Worm (Caenorhabditis elegans) whole organism, young adult: ENCODE measurements around the gene zip-10.

ENCODE experiments used
- B0035.1 ChIP-seq: sonication (generic microtip); optimal IDR thresholded peaks from 2 replicates; lab custom pipeline; 2016; ENCODE audit warnings: missing genetic modification characterization, mild to moderate bottlenecking, missing compliant biosample characterization, missing genotype, missing genetic modification reagents
- C06A6.2 ChIP-seq: fragments of 200-800 bp; sonication (Bioruptor generic); conservative IDR thresholded peaks from 2 replicates; pipeline ENCODE4 v1.3.6; 2022; ENCODE audit warnings: missing genetic modification characterization, missing compliant biosample characterization
- C17E4.6 ChIP-seq: fragments of 200-800 bp; sonication (Bioruptor generic); IDR thresholded peaks from 2 replicates; pipeline ENCODE4 v1.3.6; 2022; ENCODE audit warnings: missing genetic modification reagents, missing genetic modification characterization, missing compliant biosample characterization
- F10E7.11 ChIP-seq: sonication (generic microtip); optimal IDR thresholded peaks from 2 replicates; lab custom pipeline; 2017; ENCODE audit warnings: mild to moderate bottlenecking, missing genetic modification characterization, moderate library complexity, missing compliant biosample characterization
- F22D6.2 ChIP-seq: sonication (generic microtip); optimal IDR thresholded peaks from 2 replicates; lab custom pipeline; 2016; ENCODE audit warnings: mild to moderate bottlenecking, missing genetic modification characterization, missing compliant biosample characterization
- F37B4.10 ChIP-seq: fragments of 200-800 bp; sonication (Bioruptor generic); IDR thresholded peaks from 2 replicates; pipeline ENCODE4 v1.3.6; 2022; ENCODE audit warnings: missing genetic modification characterization, missing compliant biosample characterization
- F49E8.2 ChIP-seq: sonication (generic microtip); optimal IDR thresholded peaks from 3 replicates; lab custom pipeline; 2017; ENCODE audit warnings: missing genetic modification characterization, mild to moderate bottlenecking, missing compliant biosample characterization, antibody characterized with exemption, moderate library complexity; ENCODE audit not compliant: insufficient read depth
- F57A8.1 ChIP-seq: fragments of 200-800 bp; sonication (Bioruptor generic); optimal IDR thresholded peaks from 2 replicates; lab custom pipeline; 2018; ENCODE audit warnings: mild to moderate bottlenecking, missing genetic modification characterization, moderate library complexity, missing compliant biosample characterization
- Y56A3A.18 ChIP-seq: fragments of 200-800 bp; sonication (Bioruptor generic); IDR thresholded peaks from 2 replicates; pipeline ENCODE4 v1.3.6; 2022; ENCODE audit warnings: missing genetic modification reagents, missing genetic modification characterization, missing compliant biosample characterization
- Y95B8A.8 ChIP-seq: fragments of 200-800 bp; sonication (Bioruptor generic); IDR thresholded peaks from 2 replicates; pipeline ENCODE4 v1.3.6; 2022; ENCODE audit warnings: missing genetic modification reagents, missing genetic modification characterization, missing compliant biosample characterization
- akir-1 ChIP-seq: fragments of 200-800 bp; sonication (Bioruptor generic); optimal IDR thresholded peaks from 2 replicates; lab custom pipeline; 2018; ENCODE audit warnings: mild to moderate bottlenecking, missing genetic modification characterization, moderate library complexity, missing compliant biosample characterization
- ama-1 ChIP-seq, 3 experiments: fragments of 150-350 bp in 1 of 3; sonication (generic microtip) in 2 of 3; optimal IDR thresholded peaks; 2 replicates each; lab custom pipeline; 2014 to 2018; ENCODE audit warnings: missing biosample characterization in 2 of 3, missing genetic modification characterization in 2 of 3, missing genetic modification reagents in 2 of 3
- aptf-2 ChIP-seq: fragments of 200-800 bp; sonication (Bioruptor generic); conservative IDR thresholded peaks from 2 replicates; pipeline ENCODE4 v1.3.6; 2022; ENCODE audit warnings: missing genetic modification reagents, missing genetic modification characterization, missing compliant biosample characterization
- athp-1 ChIP-seq: sonication (generic microtip); optimal IDR thresholded peaks from 2 replicates; lab custom pipeline; 2017; ENCODE audit warnings: mild to moderate bottlenecking, missing genetic modification characterization, missing compliant biosample characterization
- attf-5 ChIP-seq: fragments of 200-800 bp; sonication (Bioruptor generic); optimal IDR thresholded peaks from 2 replicates; lab custom pipeline; 2018; ENCODE audit warnings: mild to moderate bottlenecking, missing genetic modification characterization, missing compliant biosample characterization
- ceh-27 ChIP-seq: fragments of 200-800 bp; sonication (Bioruptor generic); optimal IDR thresholded peaks from 2 replicates; lab custom pipeline; 2018; ENCODE audit warnings: mild to moderate bottlenecking, missing genetic modification characterization, moderate library complexity, missing compliant biosample characterization
- chd-7 ChIP-seq: sonication (generic microtip); optimal IDR thresholded peaks from 2 replicates; lab custom pipeline; 2016; ENCODE audit warnings: mild to moderate bottlenecking, missing genetic modification characterization, moderate library complexity, missing compliant biosample characterization
- dox-1 ChIP-seq: fragments of 200-800 bp; sonication (Bioruptor generic); IDR thresholded peaks from 2 replicates; pipeline ENCODE4 v1.3.6; 2022; ENCODE audit warnings: missing genetic modification reagents, missing genetic modification characterization, missing compliant biosample characterization
- dpl-1 ChIP-seq: fragments of 150-350 bp; optimal IDR thresholded peaks from 2 replicates; lab custom pipeline; 2014; ENCODE audit warnings: missing biosample characterization, missing genetic modification reagents, missing genetic modification characterization
- egl-18 ChIP-seq: fragments of 200-800 bp; sonication (Bioruptor generic); IDR thresholded peaks from 2 replicates; pipeline ENCODE4 v1.3.6; 2022; ENCODE audit warnings: missing genetic modification reagents, missing genetic modification characterization, missing compliant biosample characterization
- egrh-3 ChIP-seq: fragments of 200-800 bp; sonication (Bioruptor generic); IDR thresholded peaks from 2 replicates; pipeline ENCODE4 v1.3.6; 2022; ENCODE audit warnings: missing genetic modification reagents, missing genetic modification characterization, missing compliant biosample characterization
- ets-4 ChIP-seq: fragments of 200-800 bp; sonication (Bioruptor generic); optimal IDR thresholded peaks from 2 replicates; lab custom pipeline; 2018; ENCODE audit warnings: mild to moderate bottlenecking, missing genetic modification characterization, missing compliant biosample characterization
- hlh-12 ChIP-seq: sonication (generic microtip); optimal IDR thresholded peaks from 2 replicates; lab custom pipeline; 2016; ENCODE audit warnings: missing genetic modification characterization, missing compliant biosample characterization
- hmg-1.2 ChIP-seq: fragments of 200-800 bp; sonication (Bioruptor generic); IDR thresholded peaks from 2 replicates; pipeline ENCODE4 v1.3.6; 2022; ENCODE audit warnings: missing genetic modification reagents, missing genetic modification characterization, missing compliant biosample characterization
- let-526 ChIP-seq: fragments of 200-800 bp; sonication (Bioruptor generic); IDR thresholded peaks from 2 replicates; pipeline ENCODE4 v1.3.6; 2022; ENCODE audit warnings: missing genetic modification reagents, missing genetic modification characterization, missing compliant biosample characterization
- lin-35 ChIP-seq, 3 experiments: fragments of 150-350 bp in 2 of 3; sonication (generic microtip) in 1 of 3; optimal IDR thresholded peaks; 2 replicates each; lab custom pipeline; 2014 to 2018; ENCODE audit warnings: missing biosample characterization in 3 of 3, missing genetic modification characterization in 3 of 3, missing genetic modification reagents in 3 of 3
- lin-40 ChIP-seq: sonication (generic microtip); optimal IDR thresholded peaks from 2 replicates; lab custom pipeline; 2016; ENCODE audit warnings: missing genetic modification characterization, mild to moderate bottlenecking, missing compliant biosample characterization, missing genotype, missing genetic modification reagents
- lin-54 ChIP-seq: fragments of 200-800 bp; sonication (Bioruptor generic); optimal IDR thresholded peaks from 2 replicates; lab custom pipeline; 2018; ENCODE audit warnings: mild to moderate bottlenecking, missing genetic modification characterization, missing compliant biosample characterization
- lsl-1 ChIP-seq: fragments of 200-800 bp; sonication (Bioruptor generic); optimal IDR thresholded peaks from 2 replicates; lab custom pipeline; 2018; ENCODE audit warnings: mild to moderate bottlenecking, missing genetic modification characterization, moderate library complexity, missing compliant biosample characterization
- madf-10 ChIP-seq: sonication (generic microtip); optimal IDR thresholded peaks from 2 replicates; lab custom pipeline; 2016; ENCODE audit warnings: mild to moderate bottlenecking, missing genetic modification characterization, missing compliant biosample characterization
- mel-28 ChIP-seq: sonication (generic microtip); optimal IDR thresholded peaks from 2 replicates; lab custom pipeline; 2016; ENCODE audit warnings: borderline replicate concordance, mild to moderate bottlenecking, missing genetic modification characterization, missing compliant biosample characterization
- mes-4 ChIP-seq: sonication (generic microtip); optimal IDR thresholded peaks from 2 replicates; lab custom pipeline; 2016; ENCODE audit warnings: missing genotype, missing genetic modification characterization, missing compliant biosample characterization
- mxl-1 ChIP-seq: sonication (generic microtip); optimal IDR thresholded peaks from 2 replicates; lab custom pipeline; 2016; ENCODE audit warnings: missing genetic modification characterization, missing compliant biosample characterization
- nfyb-1 ChIP-seq: fragments of 200-800 bp; sonication (Bioruptor generic); IDR thresholded peaks from 2 replicates; pipeline ENCODE4 v1.3.6; 2022; ENCODE audit warnings: missing genetic modification reagents, missing genetic modification characterization, missing compliant biosample characterization
- nhr-120 ChIP-seq: fragments of 200-800 bp; sonication (Bioruptor generic); IDR thresholded peaks from 2 replicates; pipeline ENCODE4 v1.3.6; 2022; ENCODE audit warnings: missing genetic modification characterization, missing compliant biosample characterization
- nhr-27 ChIP-seq: fragments of 200-800 bp; sonication (Bioruptor generic); optimal IDR thresholded peaks from 2 replicates; lab custom pipeline; 2018; ENCODE audit warnings: mild to moderate bottlenecking, missing genetic modification characterization, moderate library complexity, missing compliant biosample characterization
- nhr-90 ChIP-seq: sonication (generic microtip); optimal IDR thresholded peaks from 2 replicates; lab custom pipeline; 2016; ENCODE audit warnings: missing genotype, mild to moderate bottlenecking, missing genetic modification characterization, missing compliant biosample characterization
- pha-4 ChIP-seq: fragments of 150-350 bp; sonication (generic microtip); optimal IDR thresholded peaks from 2 replicates; lab custom pipeline; 2014; ENCODE audit warnings: missing biosample characterization, missing genetic modification reagents, missing genetic modification characterization
- rcor-1 ChIP-seq: fragments of 200-800 bp; sonication (Bioruptor generic); IDR thresholded peaks from 2 replicates; pipeline ENCODE4 v1.3.6; 2022; ENCODE audit warnings: missing genetic modification reagents, missing genetic modification characterization, missing compliant biosample characterization
- sea-2 ChIP-seq: fragments of 200-800 bp; sonication (Bioruptor generic); IDR thresholded peaks from 2 replicates; pipeline ENCODE4 v1.3.6; 2022; ENCODE audit warnings: missing genetic modification characterization, missing compliant biosample characterization
- snpc-1.3 ChIP-seq: sonication (generic microtip); optimal IDR thresholded peaks from 2 replicates; lab custom pipeline; 2017; ENCODE audit warnings: missing genetic modification characterization, mild to moderate bottlenecking, missing compliant biosample characterization, antibody characterized with exemption, moderate library complexity, missing genotype, missing genetic modification reagents; ENCODE audit not compliant: insufficient read depth
- snpc-3.4 ChIP-seq: sonication (generic microtip); optimal IDR thresholded peaks from 2 replicates; lab custom pipeline; 2017; ENCODE audit warnings: missing genetic modification characterization, mild to moderate bottlenecking, missing compliant biosample characterization, antibody characterized with exemption, moderate library complexity, missing genotype, missing genetic modification reagents
- somi-1 ChIP-seq: fragments of 200-800 bp; sonication (Bioruptor generic); optimal IDR thresholded peaks from 2 replicates; lab custom pipeline; 2018; ENCODE audit warnings: mild to moderate bottlenecking, missing genetic modification characterization, missing compliant biosample characterization
- tbx-9 ChIP-seq: sonication (generic microtip); optimal IDR thresholded peaks from 2 replicates; lab custom pipeline; 2016; ENCODE audit warnings: borderline replicate concordance, missing genetic modification characterization, inconsistent platforms, missing compliant biosample characterization
- unc-62 ChIP-seq: fragments of 150-350 bp; optimal IDR thresholded peaks from 2 replicates; lab custom pipeline; 2014; ENCODE audit warnings: missing biosample characterization, missing genetic modification reagents, missing genetic modification characterization
- zfh-2 ChIP-seq: fragments of 200-800 bp; sonication (Bioruptor generic); conservative IDR thresholded peaks from 2 replicates; pipeline ENCODE4 v1.3.6; 2022; ENCODE audit warnings: missing genetic modification reagents, missing genetic modification characterization, missing compliant biosample characterization
- zim-3 ChIP-seq: sonication (generic microtip); optimal IDR thresholded peaks from 2 replicates; lab custom pipeline; 2017; ENCODE audit warnings: mild to moderate bottlenecking, missing genetic modification characterization, moderate library complexity, missing compliant biosample characterization
- ztf-3 ChIP-seq: fragments of 200-800 bp; sonication (Bioruptor generic); optimal IDR thresholded peaks from 2 replicates; lab custom pipeline; 2018; ENCODE audit warnings: mild to moderate bottlenecking, missing genetic modification characterization, missing compliant biosample characterization

The zip-10 gene

DNA sequence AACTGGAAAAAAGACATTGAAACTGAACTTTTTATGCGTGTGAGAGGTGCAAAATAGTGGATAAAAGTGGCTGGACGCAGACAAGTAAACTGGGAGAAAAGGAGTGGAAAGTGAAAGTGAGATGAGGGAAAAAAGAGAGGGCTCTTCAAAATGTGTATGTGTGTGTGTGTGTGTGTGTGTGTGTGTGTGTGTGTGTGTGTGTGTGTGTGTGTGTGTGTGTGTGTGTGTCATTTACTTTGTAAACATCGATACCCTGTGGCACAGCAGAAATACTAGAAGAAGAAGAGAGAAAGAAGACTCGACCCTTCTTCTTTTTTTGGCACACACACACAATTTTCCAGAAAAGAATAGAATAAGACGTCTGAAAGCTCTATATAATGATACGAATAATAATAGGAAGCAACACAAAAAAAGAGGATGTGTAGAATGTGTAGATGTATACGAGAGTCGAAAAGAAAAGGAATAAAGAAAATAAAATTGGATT, 11.9 kb downstream of the zip-10 start (continued):
- TF ChIP-seq F10E7.11 (tag; lab: Kevin White, UChicago) = no peak
- TF ChIP-seq lin-54 = peak; percentile 18
- TF ChIP-seq dpl-1 (GFP tag; lab: Kevin White, UChicago) = no peak
- no peak for TF ChIP-seq zim-3 (tag; lab: Kevin White, UChicago)
- TF ChIP-seq lin-40 = no peak
- TF ChIP-seq aptf-2 = no peak
- TF ChIP-seq F37B4.10 (GFP tag; lab: Robert Waterston, UW) = no peak
- TF ChIP-seq hmg-1.2 (GFP tag; lab: Robert Waterston, UW) = peak; percentile 40; the same call in 1 of the 2 replicates
- no peak for TF ChIP-seq B0035.1 (tag; lab: Kevin White, UChicago)
- no peak for TF ChIP-seq snpc-1.3 (tag; lab: Kevin White, UChicago)
- TF ChIP-seq egrh-3 (GFP tag; lab: Robert Waterston, UW) = peak; percentile 29; the same call in 1 of the 2 replicates
- peak in 1 of 3 experiments; percentile 24 for TF ChIP-seq lin-35 (GFP tag; optimal IDR thresholded peaks at IDR 0.05; lab: Kevin White, UChicago)
- no peak for TF ChIP-seq sea-2
- TF ChIP-seq nfyb-1 (GFP tag; lab: Robert Waterston, UW) = peak; percentile 34; the same call in 1 of the 2 replicates
- TF ChIP-seq F57A8.1 (GFP tag; lab: Kevin White, UChicago) = no peak
- no peak for TF ChIP-seq nhr-120 (GFP tag; lab: Robert Waterston, UW)
- TF ChIP-seq pha-4 (tag; lab: Kevin White, UChicago) = no peak
- no peak for TF ChIP-seq dox-1 (GFP tag; lab: Robert Waterston, UW)
- peak; percentile 80 for TF ChIP-seq ceh-27 (GFP tag; lab: Kevin White, UChicago)
- TF ChIP-seq Y56A3A.18 (GFP tag; lab: Robert Waterston, UW) = no peak
- TF ChIP-seq nhr-90 = no peak
- no peak for TF ChIP-seq Y95B8A.8 (GFP tag; lab: Robert Waterston, UW)
- no peak for TF ChIP-seq ama-1 (optimal IDR thresholded peaks at IDR 0.05; lab: Kevin White, UChicago)
- no peak for TF ChIP-seq ama-1 (GFP tag; optimal IDR thresholded peaks at IDR 0.05; lab: Kevin White, UChicago)
- no peak for TF ChIP-seq C17E4.6
- no peak for TF ChIP-seq mel-28 (tag; lab: Kevin White, UChicago)
- TF ChIP-seq ztf-3 (GFP tag; lab: Kevin White, UChicago) = peak; percentile 97
- no peak for TF ChIP-seq tbx-9 (tag; lab: Kevin White, UChicago)
- no peak for TF ChIP-seq ets-4 (GFP tag; lab: Kevin White, UChicago)
- TF ChIP-seq zfh-2 (GFP tag; lab: Robert Waterston, UW) = no peak
- no peak for TF ChIP-seq somi-1 (GFP tag; lab: Kevin White, UChicago)
- no peak for TF ChIP-seq unc-62 (GFP tag; lab: Kevin White, UChicago)
- peak; percentile 4 for TF ChIP-seq attf-5 (GFP tag; lab: Kevin White, UChicago)
- TF ChIP-seq rcor-1 = no peak
- TF ChIP-seq lsl-1 = no peak
- TF ChIP-seq egl-18 (GFP tag; lab: Robert Waterston, UW) = no peak
- no peak for TF ChIP-seq madf-10 (tag; lab: Kevin White, UChicago)
- no peak for TF ChIP-seq F49E8.2 (tag; lab: Kevin White, UChicago)
- no peak for TF ChIP-seq hlh-12 (tag; lab: Kevin White, UChicago)
- TF ChIP-seq F22D6.2 = no peak
- peak; percentile 3 for TF ChIP-seq chd-7
- TF ChIP-seq mxl-1 (tag; lab: Kevin White, UChicago) = no peak
- TF ChIP-seq mes-4 (tag; lab: Kevin White, UChicago) = no peak
- no peak for TF ChIP-seq let-526
- no peak for TF ChIP-seq nhr-27 (tag; lab: Kevin White, UChicago)
- no peak for TF ChIP-seq athp-1 (tag; lab: Kevin White, UChicago)
- no peak for TF ChIP-seq C06A6.2 (GFP tag; lab: Robert Waterston, UW)
- no peak for TF ChIP-seq snpc-3.4 (tag; lab: Kevin White, UChicago)
- no peak for TF ChIP-seq akir-1 (GFP tag; lab: Kevin White, UChicago)
- TF ChIP-seq, all 124 proteins: peak for 14
